Worm (Caenorhabditis elegans) whole organism, L1 larva: ENCODE measurements around the gene Y49E10.21.

ENCODE experiments used
- C04F5.9 ChIP-seq: sonication (generic microtip); optimal IDR thresholded peaks from 2 replicates; lab custom pipeline; 2016; ENCODE audit warnings: missing genetic modification characterization, missing compliant biosample characterization
- Y116A8C.19 ChIP-seq: sonication (generic microtip); optimal IDR thresholded peaks from 2 replicates; lab custom pipeline; 2016; ENCODE audit warnings: missing compliant biosample characterization, missing genetic modification characterization, borderline replicate concordance
- aha-1 ChIP-seq: fragments of 150-350 bp; optimal IDR thresholded peaks from 2 replicates; lab custom pipeline; 2014; ENCODE audit warnings: missing biosample characterization, missing genetic modification characterization
- blmp-1 ChIP-seq: fragments of 150-350 bp; optimal IDR thresholded peaks from 2 replicates; lab custom pipeline; 2014; ENCODE audit warnings: missing biosample characterization, missing genetic modification characterization
- ceh-63 ChIP-seq: fragments of 200-800 bp; sonication (Bioruptor generic); optimal IDR thresholded peaks from 2 replicates; lab custom pipeline; 2018; ENCODE audit warnings: mild to moderate bottlenecking, missing genetic modification characterization, missing compliant biosample characterization
- ceh-82 ChIP-seq, 3 experiments: fragments of 150-350 bp in 1 of 3; sonication (generic microtip) in 2 of 3; optimal IDR thresholded peaks; 2 replicates each; lab custom pipeline; 2014 to 2017; ENCODE audit warnings: missing biosample characterization in 3 of 3, missing genetic modification characterization in 3 of 3
- ceh-88 ChIP-seq: fragments of 200-800 bp; sonication (Bioruptor generic); IDR thresholded peaks from 2 replicates; pipeline ENCODE4 v1.3.6; 2022; ENCODE audit warnings: missing genetic modification characterization, missing compliant biosample characterization
- ceh-90 ChIP-seq: sonication (generic microtip); optimal IDR thresholded peaks from 2 replicates; lab custom pipeline; 2016; ENCODE audit warnings: missing genetic modification characterization, missing compliant biosample characterization
- dpl-1 ChIP-seq, 3 experiments: fragments of 150-350 bp in 2 of 3; sonication (generic microtip) in 1 of 3; optimal IDR thresholded peaks; 2 replicates each; lab custom pipeline; 2014 to 2017; ENCODE audit warnings: missing biosample characterization in 3 of 3, missing genetic modification characterization in 3 of 3, missing genetic modification reagents in 3 of 3
- efl-1 ChIP-seq, 4 experiments: fragments of 150-350 bp; optimal IDR thresholded peaks in 3 of 4; peaks in 1 of 4; 1 replicate in 1 of 4; 2 replicates in 3 of 4; lab custom pipeline; 2014; ENCODE audit warnings: missing biosample characterization in 2 of 4, missing genetic modification characterization in 2 of 4, missing genetic modification reagents in 2 of 4
- efl-3 ChIP-seq: fragments of 200-800 bp; sonication (Bioruptor generic); optimal IDR thresholded peaks from 2 replicates; lab custom pipeline; 2018; ENCODE audit warnings: mild to moderate bottlenecking, missing genetic modification characterization, missing compliant biosample characterization
- egl-13 ChIP-seq: sonication (generic microtip); optimal IDR thresholded peaks from 2 replicates; lab custom pipeline; 2016; ENCODE audit warnings: missing genotype, missing genetic modification reagents, missing genetic modification characterization, missing compliant biosample characterization
- egl-27 ChIP-seq, 2 experiments: fragments of 150-350 bp in 1 of 2; sonication (generic microtip); optimal IDR thresholded peaks; 3 replicates each; lab custom pipeline; 2017 to 2018; ENCODE audit warnings: missing biosample characterization in 2 of 2, missing genetic modification characterization in 2 of 2, missing genetic modification reagents in 2 of 2
- elt-2 ChIP-seq: sonication (generic microtip); optimal IDR thresholded peaks from 2 replicates; lab custom pipeline; 2016; ENCODE audit warnings: missing genetic modification characterization, mild to moderate bottlenecking, inconsistent platforms, missing compliant biosample characterization, missing genetic modification reagents
- elt-3 ChIP-seq, 6 experiments: fragments of 150-350 bp in 1 of 6; sonication (generic microtip); optimal IDR thresholded peaks; 2 replicates each; lab custom pipeline; 2017 to 2018; ENCODE audit warnings: missing biosample characterization in 6 of 6, missing genetic modification characterization in 6 of 6, inconsistent platforms in 1 of 6
- ets-5 ChIP-seq: fragments of 200-800 bp; sonication (Bioruptor generic); IDR thresholded peaks from 2 replicates; pipeline ENCODE4 v1.3.6; 2022; ENCODE audit warnings: missing genetic modification characterization, missing compliant biosample characterization
- fkh-10 ChIP-seq: sonication (generic microtip); optimal IDR thresholded peaks from 2 replicates; lab custom pipeline; 2017; ENCODE audit warnings: missing biosample characterization, missing genetic modification reagents, missing genetic modification characterization
- fos-1 ChIP-seq: fragments of 150-350 bp; optimal IDR thresholded peaks from 2 replicates; lab custom pipeline; 2014; ENCODE audit warnings: missing biosample characterization, missing genetic modification characterization
- hpl-2 ChIP-seq: fragments of 150-350 bp; optimal IDR thresholded peaks from 2 replicates; lab custom pipeline; 2014; ENCODE audit warnings: missing biosample characterization, missing genetic modification reagents, missing genetic modification characterization
- irx-1 ChIP-seq: sonication (generic microtip); optimal IDR thresholded peaks from 2 replicates; lab custom pipeline; 2016; ENCODE audit warnings: missing genetic modification characterization, missing compliant biosample characterization
- isw-1 ChIP-seq: fragments of 200-800 bp; sonication (Bioruptor generic); IDR thresholded peaks from 2 replicates; pipeline ENCODE4 v1.3.6; 2022; ENCODE audit warnings: missing genetic modification characterization, missing compliant biosample characterization
- lin-13 ChIP-seq: fragments of 150-350 bp; optimal IDR thresholded peaks from 2 replicates; lab custom pipeline; 2014; ENCODE audit warnings: missing biosample characterization, missing genetic modification reagents, missing genetic modification characterization
- lin-14 ChIP-seq: fragments of 200-800 bp; sonication (Bioruptor generic); optimal IDR thresholded peaks from 2 replicates; lab custom pipeline; 2018; ENCODE audit warnings: mild to moderate bottlenecking, missing genetic modification characterization, moderate library complexity, missing compliant biosample characterization
- lsy-2 ChIP-seq, 2 experiments: fragments of 150-350 bp; optimal IDR thresholded peaks; 2 replicates each; lab custom pipeline; 2014; ENCODE audit warnings: missing biosample characterization in 2 of 2, missing genetic modification characterization in 2 of 2
- mab-9 ChIP-seq: fragments of 200-800 bp; sonication (Bioruptor generic); IDR thresholded peaks from 2 replicates; pipeline ENCODE4 v1.3.6; 2022; ENCODE audit warnings: missing genetic modification reagents, missing genetic modification characterization, missing compliant biosample characterization
- mdl-1 ChIP-seq, 2 experiments: fragments of 150-350 bp; optimal IDR thresholded peaks; 2 replicates each; lab custom pipeline; 2014 to 2017; ENCODE audit warnings: missing biosample characterization in 2 of 2, missing genetic modification characterization in 2 of 2, inconsistent platforms in 1 of 2
- mef-2 ChIP-seq: fragments of 150-350 bp; optimal IDR thresholded peaks from 2 replicates; lab custom pipeline; 2014; ENCODE audit warnings: missing biosample characterization, missing genetic modification characterization
- nhr-12 ChIP-seq: sonication (generic microtip); optimal IDR thresholded peaks from 2 replicates; lab custom pipeline; 2017; ENCODE audit warnings: missing biosample characterization, missing genetic modification characterization
- nhr-47 ChIP-seq: sonication (generic microtip); optimal IDR thresholded peaks from 2 replicates; lab custom pipeline; 2016; ENCODE audit warnings: mild to moderate bottlenecking, missing genetic modification characterization, moderate library complexity, missing compliant biosample characterization
- nhr-71 ChIP-seq: sonication (generic microtip); optimal IDR thresholded peaks from 2 replicates; lab custom pipeline; 2016; ENCODE audit warnings: mild to moderate bottlenecking, missing genetic modification characterization, moderate library complexity, missing compliant biosample characterization
- nhr-76 ChIP-seq: sonication (generic microtip); optimal IDR thresholded peaks from 2 replicates; lab custom pipeline; 2017; ENCODE audit warnings: missing biosample characterization, missing genetic modification characterization
- nhr-77 ChIP-seq: fragments of 150-350 bp; optimal IDR thresholded peaks from 2 replicates; lab custom pipeline; 2014; ENCODE audit warnings: missing biosample characterization, missing genetic modification characterization
- nhr-84 ChIP-seq: sonication (generic microtip); optimal IDR thresholded peaks from 2 replicates; lab custom pipeline; 2017; ENCODE audit warnings: missing biosample characterization, missing genetic modification characterization
- nhr-85 ChIP-seq: sonication (generic microtip); peaks from one replicate; lab custom pipeline; 2016; ENCODE audit warnings: missing genetic modification characterization, inconsistent platforms, missing compliant biosample characterization
- pax-3 ChIP-seq: fragments of 200-800 bp; sonication (Bioruptor generic); optimal IDR thresholded peaks from 2 replicates; lab custom pipeline; 2018; ENCODE audit warnings: mild to moderate bottlenecking, missing genetic modification characterization, moderate library complexity, missing compliant biosample characterization
- rnt-1 ChIP-seq: sonication (generic microtip); optimal IDR thresholded peaks from 2 replicates; lab custom pipeline; 2016; ENCODE audit warnings: mild to moderate bottlenecking, missing genetic modification characterization, moderate library complexity, missing compliant biosample characterization
- skn-1 ChIP-seq: fragments of 150-350 bp; optimal IDR thresholded peaks from 2 replicates; lab custom pipeline; 2014; ENCODE audit warnings: missing biosample characterization, missing genetic modification characterization
- snu-23 ChIP-seq: sonication (generic microtip); optimal IDR thresholded peaks from 2 replicates; lab custom pipeline; 2016; ENCODE audit warnings: missing genetic modification characterization, missing compliant biosample characterization
- sox-4 ChIP-seq: sonication (generic microtip); optimal IDR thresholded peaks from 2 replicates; lab custom pipeline; 2016; ENCODE audit warnings: missing genetic modification characterization, missing compliant biosample characterization
- sup-37 ChIP-seq: fragments of 200-800 bp; sonication (Bioruptor generic); optimal IDR thresholded peaks from 2 replicates; lab custom pipeline; 2018; ENCODE audit warnings: mild to moderate bottlenecking, missing genetic modification characterization, missing compliant biosample characterization
- unc-130 ChIP-seq: fragments of 150-350 bp; optimal IDR thresholded peaks from 2 replicates; lab custom pipeline; 2017; ENCODE audit warnings: missing biosample characterization, missing genetic modification characterization, inconsistent platforms
- xbp-1 ChIP-seq: sonication (generic microtip); optimal IDR thresholded peaks from 2 replicates; lab custom pipeline; 2016; ENCODE audit warnings: missing genetic modification characterization, missing compliant biosample characterization
- zag-1 ChIP-seq: fragments of 150-350 bp; optimal IDR thresholded peaks from 2 replicates; lab custom pipeline; 2014; ENCODE audit warnings: missing biosample characterization, missing genetic modification characterization
- zip-4 ChIP-seq: fragments of 200-800 bp; sonication (Bioruptor generic); optimal IDR thresholded peaks from 2 replicates; lab custom pipeline; 2018; ENCODE audit warnings: mild to moderate bottlenecking, missing genetic modification characterization, moderate library complexity, missing compliant biosample characterization
- ztf-11 ChIP-seq, 2 experiments: sonication (generic microtip); optimal IDR thresholded peaks; 2 replicates each; lab custom pipeline; 2016 to 2017; ENCODE audit warnings: missing genetic modification characterization in 2 of 2, missing biosample characterization in 1 of 2, missing compliant biosample characterization in 1 of 2

Gene Y49E10.21

ce11 chrIII:12429579-12430084 is 27.8 kb upstream of the Y49E10.21 start, which contains the start of gene snr-6 (continued):
- TF ChIP-seq dpl-1 (GFP tag; optimal IDR thresholded peaks at IDR 0.05; lab: Kevin White, UChicago) (peak; percentile 97 to 99 (median 97)), blmp-1 (peak; percentile 62), pax-3 (tag; lab: Kevin White, UChicago) (peak; percentile 22), egl-27 (tag; optimal IDR thresholded peaks at IDR 0.05; lab: Kevin White, UChicago) (no peak), isw-1 (GFP tag; lab: Robert Waterston, UW) (peak; percentile 53), mab-9 (GFP tag; lab: Robert Waterston, UW) (no peak), ets-5 (no peak), nhr-12 (no peak), nhr-85 (tag; lab: Kevin White, UChicago) (peak; percentile 33), unc-130 (tag; lab: Kevin White, UChicago) (peak; percentile 85), ceh-88 (GFP tag; lab: Robert Waterston, UW) (no peak), nhr-47 (peak; percentile 83), elt-3 (tag; optimal IDR thresholded peaks at IDR 0.05; lab: Kevin White, UChicago) (peak in 2 of 6 experiments; percentile 15 to 33), C04F5.9 (tag; lab: Kevin White, UChicago) (peak; percentile 41), fos-1 (tag; lab: Kevin White, UChicago) (peak; percentile 81), ztf-11 (tag; optimal IDR thresholded peaks at IDR 0.05; lab: Kevin White, UChicago) (peak in 1 of 2 experiments; percentile 22), lin-14 (GFP tag; lab: Kevin White, UChicago) (peak; percentile 60), irx-1 (peak; percentile 54), mef-2 (tag; lab: Kevin White, UChicago) (no peak), nhr-77 (peak; percentile 61), Y116A8C.19 (tag; lab: Kevin White, UChicago) (no peak), xbp-1 (tag; lab: Kevin White, UChicago) (peak; percentile 73), sup-37 (GFP tag; lab: Kevin White, UChicago) (no peak), rnt-1 (tag; lab: Kevin White, UChicago) (peak; percentile 80), lsy-2 (tag; optimal IDR thresholded peaks at IDR 0.05; lab: Kevin White, UChicago) (peak; percentile 98 to 100), efl-1 (optimal IDR thresholded peaks at IDR 0.05; lab: Kevin White, UChicago) (peak; percentile 62 to 97), efl-1 (GFP tag; optimal IDR thresholded peaks at IDR 0.05 in 1 of 2; lab: Kevin White, UChicago) (peak; percentile 98 to 99), sox-4 (peak; percentile 6), skn-1 (peak; percentile 90), nhr-84 (tag; lab: Kevin White, UChicago) (no peak), elt-2 (no peak), mdl-1 (tag; optimal IDR thresholded peaks at IDR 0.05; lab: Kevin White, UChicago) (peak in 1 of 2 experiments; percentile 67), aha-1 (tag; lab: Kevin White, UChicago) (peak; percentile 2), snu-23 (GFP tag; lab: Kevin White, UChicago) (peak; percentile 85), zip-4 (GFP tag; lab: Kevin White, UChicago) (peak; percentile 14), ceh-82 (tag; optimal IDR thresholded peaks at IDR 0.05; lab: Kevin White, UChicago) (peak; percentile 48 to 90 (median 54)), egl-13 (tag; lab: Kevin White, UChicago) (peak; percentile 38), fkh-10 (GFP tag; lab: Kevin White, UChicago) (peak; percentile 46), ceh-63 (no peak), nhr-76 (no peak), lin-13 (GFP tag; lab: Kevin White, UChicago) (peak; percentile 69), efl-3 (GFP tag; lab: Kevin White, UChicago) (no peak), zag-1 (no peak), nhr-71 (tag; lab: Kevin White, UChicago) (no peak), hpl-2 (GFP tag; lab: Kevin White, UChicago) (no peak), ceh-90 (tag; lab: Kevin White, UChicago) (peak; percentile 41)
